Fruit fly (Drosophila melanogaster): Measurements from ENCODE around the gene CG31524.
A peak's percentile ranks its signal among the peaks of the same experiment; 100 is the strongest.

The CG31524 gene

DNA sequence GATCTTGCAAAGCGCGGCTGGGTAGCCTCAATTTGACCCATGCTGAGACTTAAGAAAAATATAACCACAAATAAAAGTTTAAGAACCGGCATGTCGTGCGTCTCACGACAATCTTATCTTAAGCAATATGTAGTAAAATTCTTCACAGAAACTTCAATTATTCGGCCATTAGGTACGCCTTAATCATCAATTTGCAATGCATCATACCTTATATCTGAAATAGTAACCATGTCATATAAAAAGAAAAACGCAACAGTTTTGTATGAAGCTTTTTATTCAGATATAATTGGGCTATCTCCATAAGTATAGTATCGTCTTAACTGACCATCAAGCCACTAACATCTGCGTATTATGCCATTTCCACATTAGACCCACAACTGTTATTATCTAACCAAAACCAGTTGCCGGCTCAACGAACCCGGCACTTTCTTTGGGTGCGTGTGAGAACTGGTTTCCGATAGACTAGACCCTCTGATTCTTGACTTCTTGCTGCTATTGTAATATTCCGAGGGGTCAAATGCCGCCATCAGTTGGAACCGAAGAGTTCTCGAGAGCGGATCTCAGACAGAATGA, at the start of gene CG31524, which contains the start of gene CG9698:
CG31524 (minus strand) TSS at position 101 of the 573 bp plus-strand sequence.
CG9698 (plus strand) TSS at position 523 of the 573 bp plus-strand sequence.
- TF ChIP-seq Hr78 (GFP tag; optimal IDR thresholded peaks at IDR 0.05): peak in 1 of 2 experiments; percentile 44
- TF ChIP-seq CG6683 (GFP tag; optimal IDR thresholded peaks at IDR 0.05): no peak

DNA sequence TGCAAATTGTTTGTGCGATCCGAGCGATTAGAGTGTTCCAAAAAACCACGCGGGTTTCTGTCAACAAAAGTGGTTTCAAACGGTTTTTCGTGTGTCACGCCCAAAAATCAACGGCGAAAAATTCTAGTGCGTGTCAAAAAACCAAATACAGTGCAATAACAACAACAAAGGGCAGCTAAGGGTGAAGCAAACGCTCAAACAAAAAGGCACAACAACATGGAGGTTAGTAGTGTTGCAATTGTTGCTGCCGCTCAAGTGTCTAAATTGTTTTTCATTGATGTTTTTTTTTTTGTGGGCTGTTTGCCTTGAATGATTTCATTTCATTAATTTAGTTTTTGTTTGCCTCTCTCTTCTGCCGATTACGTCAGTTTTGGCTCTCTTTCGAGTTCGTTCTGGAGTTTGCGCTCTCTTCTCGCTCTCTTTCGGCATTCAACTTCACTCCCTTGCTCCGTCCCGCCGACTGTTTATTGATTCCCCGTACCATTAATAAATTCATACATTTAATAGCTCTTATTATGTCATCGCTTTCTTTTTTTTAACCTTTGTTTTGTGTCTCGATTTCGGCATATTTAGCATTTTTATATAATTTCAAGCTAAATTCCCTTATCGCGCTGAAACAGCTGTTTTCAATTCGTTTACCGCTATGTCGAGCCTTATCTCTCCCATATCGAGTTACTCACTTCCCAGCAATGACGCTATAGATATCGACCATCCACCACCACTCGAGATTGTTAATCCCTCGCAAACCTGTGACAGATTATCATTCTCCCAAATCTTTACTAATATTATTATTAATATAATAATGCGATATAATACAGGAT, 49.3 kb upstream of the CG31524 start:
- TF ChIP-seq onecut (GFP tag; IDR thresholded peaks at IDR 0.05) (peak; percentile 89), nerfin-1 (tag; optimal IDR thresholded peaks at IDR 0.05) (no peak), CG10321 (GFP tag; IDR thresholded peaks at IDR 0.05) (no peak), odd (GFP tag; optimal IDR thresholded peaks at IDR 0.05) (no peak), NFAT (GFP tag; IDR thresholded peaks at IDR 0.05) (no peak), CG7928 (GFP tag; optimal IDR thresholded peaks at IDR 0.05) (no peak), HLH3B (GFP tag; IDR thresholded peaks at IDR 0.05) (0 out of 2 replicates have a peak, but pooled peaks have one; percentile 14), cad (GFP tag; optimal IDR thresholded peaks at IDR 0.05) (no peak), unc-4 (GFP tag; IDR thresholded peaks at IDR 0.05; ENCODE audit: partially characterized antibody) (0 out of 2 replicates have a peak, but pooled peaks have one; percentile 11), lab (GFP tag; optimal IDR thresholded peaks at IDR 0.05) (peak; percentile 33), CG2678 (tag; optimal IDR thresholded peaks at IDR 0.05) (no peak), CG3838 (GFP tag; optimal IDR thresholded peaks at IDR 0.05) (no peak), CG8924 (tag; optimal IDR thresholded peaks at IDR 0.05) (peak; percentile 82), ems (GFP tag; optimal IDR thresholded peaks at IDR 0.05) (no peak), CG2129 (GFP tag; IDR thresholded peaks at IDR 0.05; ENCODE audit: partially characterized antibody) (no peak), Scr (GFP tag; IDR thresholded peaks at IDR 0.05; ENCODE audit: partially characterized antibody) (no peak), CG3847 (GFP tag; IDR thresholded peaks at IDR 0.05) (no peak), crc (GFP tag; optimal IDR thresholded peaks at IDR 0.05) (no peak), HmgZ (tag; optimal IDR thresholded peaks at IDR 0.05) (no peak), row (GFP tag; IDR thresholded peaks at IDR 0.05) (0 out of 3 replicates have a peak, but pooled peaks have one; percentile 1), Doc2 (GFP tag; IDR thresholded peaks at IDR 0.05) (no peak), bsh (GFP tag; optimal IDR thresholded peaks at IDR 0.05) (peak in 1 of 2 experiments; percentile 3), Dip2 (GFP tag; IDR thresholded peaks at IDR 0.05) (no peak), CG1832 (GFP tag; optimal IDR thresholded peaks at IDR 0.05) (no peak), C15 (GFP tag; IDR thresholded peaks at IDR 0.05) (no peak), Kr (GFP tag; optimal IDR thresholded peaks at IDR 0.05) (no peak), CG33557 (GFP tag; optimal IDR thresholded peaks at IDR 0.05) (no peak), pnt (GFP tag; optimal IDR thresholded peaks at IDR 0.05) (no peak), CG13624 (GFP tag; optimal IDR thresholded peaks at IDR 0.05) (peak; percentile 17), CG9727 (GFP tag; optimal IDR thresholded peaks at IDR 0.05) (peak; percentile 2), CG17802 (tag; optimal IDR thresholded peaks at IDR 0.05) (no peak), Fer1 (GFP tag; optimal IDR thresholded peaks at IDR 0.05) (peak; percentile 19), org-1 (GFP tag; optimal IDR thresholded peaks at IDR 0.05) (no peak), CG10147 (GFP tag; optimal IDR thresholded peaks at IDR 0.05) (no peak), pb (GFP tag; optimal IDR thresholded peaks at IDR 0.05) (peak; percentile 7), CG6654 (GFP tag; optimal IDR thresholded peaks at IDR 0.05) (no peak), ranshi (GFP tag; IDR thresholded peaks at IDR 0.05) (no peak), Taf1 (GFP tag; IDR thresholded peaks at IDR 0.05) (no peak), klu (GFP tag; IDR thresholded peaks at IDR 0.05) (no peak), crol (GFP tag; IDR thresholded peaks at IDR 0.05) (peak; percentile 60; the same call in 1 of the 2 replicates), danr (GFP tag; IDR thresholded peaks at IDR 0.05) (no peak), CG12104 (GFP tag; optimal IDR thresholded peaks at IDR 0.05) (no peak), CG34422 (GFP tag; IDR thresholded peaks at IDR 0.05) (peak; percentile 65; the same call in 1 of the 3 replicates), cwo (GFP tag; optimal IDR thresholded peaks at IDR 0.05) (no peak)

Measured in whole organism, embryonic.